Worm (Caenorhabditis elegans) whole organism, young adult: Measurements from ENCODE around the gene W06A7.2.

Source experiments
- C17E4.6 ChIP-seq: fragments of 200-800 bp; sonication (Bioruptor generic); IDR thresholded peaks from 2 replicates; pipeline ENCODE4 v1.3.6; 2022; ENCODE audit warnings: missing genetic modification reagents, missing genetic modification characterization, missing compliant biosample characterization
- F33H1.4 ChIP-seq: fragments of 200-800 bp; sonication (Bioruptor generic); IDR thresholded peaks from 2 replicates; pipeline ENCODE4 v1.3.6; 2022; ENCODE audit warnings: missing genetic modification reagents, missing genetic modification characterization, missing compliant biosample characterization
- F49E8.2 ChIP-seq: sonication (generic microtip); optimal IDR thresholded peaks from 3 replicates; lab custom pipeline; 2017; ENCODE audit warnings: missing genetic modification characterization, mild to moderate bottlenecking, missing compliant biosample characterization, antibody characterized with exemption, moderate library complexity; ENCODE audit not compliant: insufficient read depth
- F52B5.7 ChIP-seq: sonication (generic microtip); optimal IDR thresholded peaks from 2 replicates; lab custom pipeline; 2016; ENCODE audit warnings: mild to moderate bottlenecking, missing genetic modification characterization, missing compliant biosample characterization
- F55B11.4 ChIP-seq: sonication (generic microtip); optimal IDR thresholded peaks from 2 replicates; lab custom pipeline; 2016; ENCODE audit warnings: missing compliant biosample characterization, missing genetic modification characterization, borderline replicate concordance; ENCODE audit not compliant: insufficient read depth
- F57C9.4 ChIP-seq: sonication (generic microtip); optimal IDR thresholded peaks from 2 replicates; lab custom pipeline; 2017; ENCODE audit warnings: mild to moderate bottlenecking, missing genetic modification characterization, missing compliant biosample characterization
- K12H6.12 ChIP-seq: fragments of 200-800 bp; sonication (Bioruptor generic); optimal IDR thresholded peaks from 2 replicates; lab custom pipeline; 2018; ENCODE audit warnings: mild to moderate bottlenecking, missing genetic modification characterization, missing compliant biosample characterization
- T26A5.8 ChIP-seq: sonication (generic microtip); optimal IDR thresholded peaks from 2 replicates; lab custom pipeline; 2016; ENCODE audit warnings: missing genetic modification characterization, missing compliant biosample characterization
- aptf-3 ChIP-seq: fragments of 200-800 bp; sonication (Bioruptor generic); IDR thresholded peaks from 2 replicates; pipeline ENCODE4 v1.3.6; 2022; ENCODE audit warnings: missing genetic modification characterization, missing compliant biosample characterization
- bed-1 ChIP-seq: fragments of 200-800 bp; sonication (Bioruptor generic); IDR thresholded peaks from 2 replicates; pipeline ENCODE4 v1.3.6; 2022; ENCODE audit warnings: missing genetic modification reagents, missing genetic modification characterization, missing compliant biosample characterization
- cebp-1 ChIP-seq, 2 experiments: fragments of 200-800 bp in 1 of 2; sonication (Bioruptor generic) in 1 of 2; sonication (generic microtip) in 1 of 2; IDR thresholded peaks in 1 of 2; optimal IDR thresholded peaks in 1 of 2; 2 replicates each; pipeline versions ENCODE4 v1.3.6 to Lab custom; 2017 to 2022; ENCODE audit warnings: missing compliant biosample characterization in 2 of 2, missing genetic modification characterization in 2 of 2, mild to moderate bottlenecking in 1 of 2, missing genetic modification reagents in 1 of 2, moderate library complexity in 1 of 2
- ceh-79 ChIP-seq: sonication (generic microtip); optimal IDR thresholded peaks from 2 replicates; lab custom pipeline; 2017; ENCODE audit warnings: mild to moderate bottlenecking, missing genetic modification characterization, missing compliant biosample characterization
- dpl-1 ChIP-seq: fragments of 150-350 bp; optimal IDR thresholded peaks from 2 replicates; lab custom pipeline; 2014; ENCODE audit warnings: missing biosample characterization, missing genetic modification reagents, missing genetic modification characterization
- egl-18 ChIP-seq: fragments of 200-800 bp; sonication (Bioruptor generic); IDR thresholded peaks from 2 replicates; pipeline ENCODE4 v1.3.6; 2022; ENCODE audit warnings: missing genetic modification reagents, missing genetic modification characterization, missing compliant biosample characterization
- egl-44 ChIP-seq: fragments of 200-800 bp; sonication (Bioruptor generic); IDR thresholded peaks from 2 replicates; pipeline ENCODE4 v1.3.6; 2022; ENCODE audit warnings: missing genetic modification reagents, missing genetic modification characterization, missing compliant biosample characterization
- ets-4 ChIP-seq: fragments of 200-800 bp; sonication (Bioruptor generic); optimal IDR thresholded peaks from 2 replicates; lab custom pipeline; 2018; ENCODE audit warnings: mild to moderate bottlenecking, missing genetic modification characterization, missing compliant biosample characterization
- fkh-3 ChIP-seq: sonication (generic microtip); optimal IDR thresholded peaks from 2 replicates; lab custom pipeline; 2016; ENCODE audit warnings: mild to moderate bottlenecking, missing genetic modification characterization, missing compliant biosample characterization
- gei-17 ChIP-seq: fragments of 200-800 bp; sonication (Bioruptor generic); optimal IDR thresholded peaks from 2 replicates; lab custom pipeline; 2018; ENCODE audit warnings: mild to moderate bottlenecking, missing genetic modification characterization, missing compliant biosample characterization
- lag-1 ChIP-seq: fragments of 200-800 bp; sonication (Bioruptor generic); IDR thresholded peaks from 2 replicates; pipeline ENCODE4 v1.3.6; 2022; ENCODE audit warnings: missing genetic modification reagents, missing genetic modification characterization, missing compliant biosample characterization
- let-607 ChIP-seq, 2 experiments: fragments of 200-800 bp in 1 of 2; sonication (Bioruptor generic) in 1 of 2; sonication (generic microtip) in 1 of 2; optimal IDR thresholded peaks; 2 replicates each; lab custom pipeline; 2016 to 2018; ENCODE audit warnings: mild to moderate bottlenecking in 2 of 2, missing compliant biosample characterization in 2 of 2, missing genetic modification characterization in 2 of 2, moderate library complexity in 2 of 2, missing genotype in 1 of 2
- lin-26 ChIP-seq: fragments of 200-800 bp; sonication (Bioruptor generic); IDR thresholded peaks from 2 replicates; pipeline ENCODE4 v1.3.6; 2022; ENCODE audit warnings: missing genetic modification reagents, missing genetic modification characterization, missing compliant biosample characterization
- lir-1 ChIP-seq: fragments of 200-800 bp; sonication (Bioruptor generic); conservative IDR thresholded peaks from 2 replicates; pipeline ENCODE4 v1.3.6; 2022; ENCODE audit warnings: missing genetic modification reagents, missing genetic modification characterization, missing compliant biosample characterization
- madf-10 ChIP-seq: sonication (generic microtip); optimal IDR thresholded peaks from 2 replicates; lab custom pipeline; 2016; ENCODE audit warnings: mild to moderate bottlenecking, missing genetic modification characterization, missing compliant biosample characterization
- nhr-120 ChIP-seq: fragments of 200-800 bp; sonication (Bioruptor generic); IDR thresholded peaks from 2 replicates; pipeline ENCODE4 v1.3.6; 2022; ENCODE audit warnings: missing genetic modification characterization, missing compliant biosample characterization
- nhr-80 ChIP-seq: sonication (generic microtip); optimal IDR thresholded peaks from 2 replicates; lab custom pipeline; 2016; ENCODE audit warnings: missing genetic modification characterization, missing compliant biosample characterization
- rcor-1 ChIP-seq: fragments of 200-800 bp; sonication (Bioruptor generic); IDR thresholded peaks from 2 replicates; pipeline ENCODE4 v1.3.6; 2022; ENCODE audit warnings: missing genetic modification reagents, missing genetic modification characterization, missing compliant biosample characterization
- rec-8 ChIP-seq, 2 experiments: sonication (generic microtip); optimal IDR thresholded peaks; 2 replicates each; lab custom pipeline; 2016; ENCODE audit warnings: mild to moderate bottlenecking in 2 of 2, missing genetic modification characterization in 2 of 2, missing genetic modification reagents in 2 of 2, missing genotype in 2 of 2, missing biosample characterization in 1 of 2, missing compliant biosample characterization in 1 of 2, moderate library complexity in 1 of 2
- sea-2 ChIP-seq: fragments of 200-800 bp; sonication (Bioruptor generic); IDR thresholded peaks from 2 replicates; pipeline ENCODE4 v1.3.6; 2022; ENCODE audit warnings: missing genetic modification characterization, missing compliant biosample characterization
- snpc-1.3 ChIP-seq: sonication (generic microtip); optimal IDR thresholded peaks from 2 replicates; lab custom pipeline; 2017; ENCODE audit warnings: missing genetic modification characterization, mild to moderate bottlenecking, missing compliant biosample characterization, antibody characterized with exemption, moderate library complexity, missing genotype, missing genetic modification reagents; ENCODE audit not compliant: insufficient read depth
- tbx-9 ChIP-seq: sonication (generic microtip); optimal IDR thresholded peaks from 2 replicates; lab custom pipeline; 2016; ENCODE audit warnings: borderline replicate concordance, missing genetic modification characterization, inconsistent platforms, missing compliant biosample characterization
- tlf-1 ChIP-seq: fragments of 200-800 bp; sonication (Bioruptor generic); optimal IDR thresholded peaks from 2 replicates; lab custom pipeline; 2018; ENCODE audit warnings: mild to moderate bottlenecking, missing genetic modification characterization, missing compliant biosample characterization
- unc-130 ChIP-seq: sonication (generic microtip); optimal IDR thresholded peaks from 2 replicates; lab custom pipeline; 2016; ENCODE audit warnings: missing genetic modification reagents, missing genetic modification characterization, missing compliant biosample characterization
- zfh-2 ChIP-seq: fragments of 200-800 bp; sonication (Bioruptor generic); conservative IDR thresholded peaks from 2 replicates; pipeline ENCODE4 v1.3.6; 2022; ENCODE audit warnings: missing genetic modification reagents, missing genetic modification characterization, missing compliant biosample characterization
- ztf-28 ChIP-seq: fragments of 200-800 bp; sonication (Bioruptor generic); IDR thresholded peaks from 2 replicates; pipeline ENCODE4 v1.3.6; 2022; ENCODE audit warnings: missing genetic modification reagents, missing genetic modification characterization, missing compliant biosample characterization
- ztf-6 ChIP-seq: fragments of 200-800 bp; sonication (Bioruptor generic); IDR thresholded peaks from 2 replicates; pipeline ENCODE4 v1.3.6; 2022; ENCODE audit warnings: missing genetic modification reagents, missing genetic modification characterization, missing compliant biosample characterization

The W06A7.2 gene

DNA sequence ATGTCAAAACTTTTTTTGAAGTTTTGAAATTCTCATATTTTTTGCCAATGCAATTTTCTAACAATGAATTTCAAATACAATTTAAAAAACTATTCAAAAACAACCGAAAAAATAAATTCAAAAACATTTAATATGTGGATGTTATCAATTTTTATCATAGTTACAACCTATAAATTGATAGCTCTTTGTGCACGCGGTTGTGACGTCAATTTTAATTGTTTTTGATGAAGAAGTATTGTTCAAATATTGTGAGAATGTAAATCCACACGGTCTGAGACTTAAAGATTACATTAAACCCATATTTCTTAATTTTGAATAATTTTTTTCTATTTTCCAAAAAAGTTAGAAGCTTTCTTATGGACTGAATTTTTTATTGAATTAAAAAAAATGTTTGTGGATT lies 30.3 kb downstream of the W06A7.2 start:
- TF ChIP-seq bed-1 (GFP tag; lab: Robert Waterston, UW) (no peak), sea-2 (GFP tag; lab: Robert Waterston, UW) (no peak), aptf-3 (GFP tag; lab: Robert Waterston, UW) (no peak), K12H6.12 (tag; lab: Kevin White, UChicago) (no peak), ztf-28 (GFP tag; lab: Robert Waterston, UW) (no peak), F49E8.2 (no peak), gei-17 (GFP tag; lab: Kevin White, UChicago) (no peak), ztf-6 (GFP tag; lab: Robert Waterston, UW) (no peak), ceh-79 (tag; lab: Kevin White, UChicago) (no peak), unc-130 (GFP tag; lab: Kevin White, UChicago) (no peak), rec-8 (tag; optimal IDR thresholded peaks at IDR 0.05; lab: Kevin White, UChicago) (no peak), F33H1.4 (GFP tag; lab: Robert Waterston, UW) (no peak), F57C9.4 (tag; lab: Kevin White, UChicago) (no peak), ets-4 (GFP tag; lab: Kevin White, UChicago) (no peak), rcor-1 (no peak), fkh-3 (tag; lab: Kevin White, UChicago) (no peak)

DNA sequence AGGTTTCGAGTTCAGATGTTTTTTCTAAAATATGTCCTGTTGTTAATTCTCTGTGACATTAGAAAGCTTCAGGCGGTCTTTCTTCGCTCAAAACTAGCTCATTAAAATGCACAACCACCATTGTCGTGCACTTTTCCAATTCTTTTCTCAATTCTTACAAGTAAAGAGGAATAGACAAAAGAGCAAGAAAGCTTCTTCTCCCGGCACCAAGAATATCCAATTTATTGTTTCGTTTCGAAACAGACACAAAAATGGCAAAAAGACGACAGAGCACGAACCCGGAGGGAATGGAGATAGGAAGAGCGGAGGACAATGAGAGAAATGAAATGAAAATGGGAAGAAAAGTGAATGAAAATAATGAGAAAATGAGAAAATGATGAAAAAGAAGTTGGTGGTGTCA lies 31.0 kb downstream of the W06A7.2 start:
- TF ChIP-seq egl-44 (no peak), madf-10 (tag; lab: Kevin White, UChicago) (no peak), F52B5.7 (no peak), lag-1 (no peak), egl-18 (GFP tag; lab: Robert Waterston, UW) (no peak), tlf-1 (GFP tag; lab: Kevin White, UChicago) (no peak), T26A5.8 (tag; lab: Kevin White, UChicago) (no peak), tbx-9 (tag; lab: Kevin White, UChicago) (no peak), nhr-120 (GFP tag; lab: Robert Waterston, UW) (no peak), gei-17 (GFP tag; lab: Kevin White, UChicago) (no peak), F55B11.4 (no peak), lin-26 (GFP tag; lab: Robert Waterston, UW) (no peak)
- TF ChIP-seq, all 124 proteins: peak for 0

DNA sequence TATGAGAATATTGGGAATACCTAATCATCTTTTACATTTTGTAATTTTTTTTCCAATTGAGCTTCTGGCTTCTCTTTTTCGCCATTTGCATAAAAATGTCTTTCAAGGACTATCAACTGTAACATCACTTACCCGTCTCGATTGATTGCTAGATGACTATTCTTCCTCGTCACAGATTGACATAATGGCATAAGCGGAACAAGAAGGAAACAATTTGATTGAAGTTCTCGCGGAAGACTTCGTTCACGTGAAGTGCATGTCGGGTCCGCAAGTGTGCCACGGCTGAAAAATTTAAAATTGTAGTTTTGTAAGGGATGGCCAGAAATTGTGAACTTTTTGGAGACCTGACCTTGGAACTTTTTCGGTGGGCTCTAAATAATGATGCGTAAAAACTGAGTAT lies 32.1 kb downstream of the W06A7.2 start:
- TF ChIP-seq nhr-80 (tag; lab: Kevin White, UChicago) = peak; percentile 24
- TF ChIP-seq let-607 (tag; optimal IDR thresholded peaks at IDR 0.05; lab: Kevin White, UChicago) = peak in 1 of 2 experiments; percentile 74
- TF ChIP-seq zfh-2 (GFP tag; lab: Robert Waterston, UW) = no peak

DNA sequence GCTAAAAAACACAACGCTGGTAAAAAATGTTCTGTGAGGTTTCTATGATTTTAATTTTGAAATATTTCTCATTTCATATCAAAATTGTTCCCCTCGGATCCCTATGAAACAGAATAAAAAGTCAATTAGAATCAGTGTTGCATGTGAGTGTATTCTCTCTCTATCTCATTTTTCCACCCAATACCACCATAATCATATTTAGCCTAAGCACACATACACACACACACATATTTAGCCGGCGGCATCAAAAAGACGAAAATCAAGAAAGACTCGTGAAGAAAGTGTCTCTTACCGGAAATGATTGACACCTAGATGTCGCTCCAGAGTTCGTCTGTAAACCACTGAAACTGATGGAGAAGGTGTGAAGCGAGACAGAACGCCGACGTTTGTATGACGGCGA lies 32.6 kb downstream of the W06A7.2 start:
- TF ChIP-seq cebp-1 (GFP tag; IDR thresholded peaks at IDR 0.05; lab: Robert Waterston, UW) (no peak), cebp-1 (tag; optimal IDR thresholded peaks at IDR 0.05; lab: Kevin White, UChicago) (no peak), snpc-1.3 (tag; lab: Kevin White, UChicago) (no peak), C17E4.6 (GFP tag; lab: Robert Waterston, UW) (no peak), lir-1 (GFP tag; lab: Robert Waterston, UW) (no peak), aptf-3 (GFP tag; lab: Robert Waterston, UW) (no peak), dpl-1 (GFP tag; lab: Kevin White, UChicago) (no peak), sea-2 (GFP tag; lab: Robert Waterston, UW) (no peak)
